Worm (Caenorhabditis elegans) whole organism, young adult: ENCODE data around the gene Y51H4A.23.

ENCODE experiments used
- B0261.1 ChIP-seq: sonication (generic microtip); optimal IDR thresholded peaks from 2 replicates; lab custom pipeline; 2016; ENCODE audit warnings: mild to moderate bottlenecking, missing genetic modification characterization, moderate library complexity, missing compliant biosample characterization
- F37B4.10 ChIP-seq: fragments of 200-800 bp; sonication (Bioruptor generic); IDR thresholded peaks from 2 replicates; pipeline ENCODE4 v1.3.6; 2022; ENCODE audit warnings: missing genetic modification characterization, missing compliant biosample characterization
- F49E8.2 ChIP-seq: sonication (generic microtip); optimal IDR thresholded peaks from 3 replicates; lab custom pipeline; 2017; ENCODE audit warnings: missing genetic modification characterization, mild to moderate bottlenecking, missing compliant biosample characterization, antibody characterized with exemption, moderate library complexity; ENCODE audit not compliant: insufficient read depth
- F52B5.7 ChIP-seq: sonication (generic microtip); optimal IDR thresholded peaks from 2 replicates; lab custom pipeline; 2016; ENCODE audit warnings: mild to moderate bottlenecking, missing genetic modification characterization, missing compliant biosample characterization
- F55B11.4 ChIP-seq: sonication (generic microtip); optimal IDR thresholded peaks from 2 replicates; lab custom pipeline; 2016; ENCODE audit warnings: missing compliant biosample characterization, missing genetic modification characterization, borderline replicate concordance; ENCODE audit not compliant: insufficient read depth
- F57A8.1 ChIP-seq: fragments of 200-800 bp; sonication (Bioruptor generic); optimal IDR thresholded peaks from 2 replicates; lab custom pipeline; 2018; ENCODE audit warnings: mild to moderate bottlenecking, missing genetic modification characterization, moderate library complexity, missing compliant biosample characterization
- K11D2.4 ChIP-seq: fragments of 200-800 bp; sonication (Bioruptor generic); IDR thresholded peaks from 2 replicates; pipeline ENCODE4 v1.3.6; 2022; ENCODE audit warnings: missing genetic modification reagents, missing genetic modification characterization, missing compliant biosample characterization
- T26A5.8 ChIP-seq: sonication (generic microtip); optimal IDR thresholded peaks from 2 replicates; lab custom pipeline; 2016; ENCODE audit warnings: missing genetic modification characterization, missing compliant biosample characterization
- Y53G8AR.9 ChIP-seq: fragments of 200-800 bp; sonication (Bioruptor generic); conservative IDR thresholded peaks from 2 replicates; pipeline ENCODE4 v1.3.6; 2022; ENCODE audit warnings: missing genetic modification reagents, missing genetic modification characterization, missing compliant biosample characterization
- Y56A3A.18 ChIP-seq: fragments of 200-800 bp; sonication (Bioruptor generic); IDR thresholded peaks from 2 replicates; pipeline ENCODE4 v1.3.6; 2022; ENCODE audit warnings: missing genetic modification reagents, missing genetic modification characterization, missing compliant biosample characterization
- Y67H2A.10 ChIP-seq: fragments of 200-800 bp; sonication (Bioruptor generic); conservative IDR thresholded peaks from 2 replicates; pipeline ENCODE4 v1.3.6; 2022; ENCODE audit warnings: missing genetic modification reagents, missing genetic modification characterization, missing compliant biosample characterization
- ZK185.1 ChIP-seq: sonication (generic microtip); optimal IDR thresholded peaks from 2 replicates; lab custom pipeline; 2016; ENCODE audit warnings: mild to moderate bottlenecking, missing genetic modification characterization, missing compliant biosample characterization; ENCODE audit not compliant: poor library complexity, severe bottlenecking
- akir-1 ChIP-seq: fragments of 200-800 bp; sonication (Bioruptor generic); optimal IDR thresholded peaks from 2 replicates; lab custom pipeline; 2018; ENCODE audit warnings: mild to moderate bottlenecking, missing genetic modification characterization, moderate library complexity, missing compliant biosample characterization
- ama-1 ChIP-seq, 3 experiments: fragments of 150-350 bp in 1 of 3; sonication (generic microtip) in 2 of 3; optimal IDR thresholded peaks; 2 replicates each; lab custom pipeline; 2014 to 2018; ENCODE audit warnings: missing biosample characterization in 2 of 3, missing genetic modification characterization in 2 of 3, missing genetic modification reagents in 2 of 3
- attf-5 ChIP-seq: fragments of 200-800 bp; sonication (Bioruptor generic); optimal IDR thresholded peaks from 2 replicates; lab custom pipeline; 2018; ENCODE audit warnings: mild to moderate bottlenecking, missing genetic modification characterization, missing compliant biosample characterization
- ceh-100 ChIP-seq: fragments of 200-800 bp; sonication (Bioruptor generic); IDR thresholded peaks from 2 replicates; pipeline ENCODE4 v1.3.6; 2022; ENCODE audit warnings: missing genetic modification reagents, missing genetic modification characterization, missing compliant biosample characterization
- ceh-58 ChIP-seq: fragments of 200-800 bp; sonication (Bioruptor generic); IDR thresholded peaks from 2 replicates; pipeline ENCODE4 v1.3.6; 2022; ENCODE audit warnings: missing genetic modification characterization, missing compliant biosample characterization
- chd-7 ChIP-seq: sonication (generic microtip); optimal IDR thresholded peaks from 2 replicates; lab custom pipeline; 2016; ENCODE audit warnings: mild to moderate bottlenecking, missing genetic modification characterization, moderate library complexity, missing compliant biosample characterization
- die-1 ChIP-seq: sonication (generic microtip); optimal IDR thresholded peaks from 2 replicates; lab custom pipeline; 2016; ENCODE audit warnings: missing genotype, mild to moderate bottlenecking, missing genetic modification characterization, missing compliant biosample characterization
- dox-1 ChIP-seq: fragments of 200-800 bp; sonication (Bioruptor generic); IDR thresholded peaks from 2 replicates; pipeline ENCODE4 v1.3.6; 2022; ENCODE audit warnings: missing genetic modification reagents, missing genetic modification characterization, missing compliant biosample characterization
- egl-18 ChIP-seq: fragments of 200-800 bp; sonication (Bioruptor generic); IDR thresholded peaks from 2 replicates; pipeline ENCODE4 v1.3.6; 2022; ENCODE audit warnings: missing genetic modification reagents, missing genetic modification characterization, missing compliant biosample characterization
- him-1 ChIP-seq: sonication (generic microtip); optimal IDR thresholded peaks from 2 replicates; lab custom pipeline; 2016; ENCODE audit warnings: missing genotype, missing genetic modification reagents, missing genetic modification characterization, missing compliant biosample characterization
- hmg-1.2 ChIP-seq: fragments of 200-800 bp; sonication (Bioruptor generic); IDR thresholded peaks from 2 replicates; pipeline ENCODE4 v1.3.6; 2022; ENCODE audit warnings: missing genetic modification reagents, missing genetic modification characterization, missing compliant biosample characterization
- let-526 ChIP-seq: fragments of 200-800 bp; sonication (Bioruptor generic); IDR thresholded peaks from 2 replicates; pipeline ENCODE4 v1.3.6; 2022; ENCODE audit warnings: missing genetic modification reagents, missing genetic modification characterization, missing compliant biosample characterization
- lin-26 ChIP-seq: fragments of 200-800 bp; sonication (Bioruptor generic); IDR thresholded peaks from 2 replicates; pipeline ENCODE4 v1.3.6; 2022; ENCODE audit warnings: missing genetic modification reagents, missing genetic modification characterization, missing compliant biosample characterization
- lsy-27 ChIP-seq: sonication (generic microtip); optimal IDR thresholded peaks from 2 replicates; lab custom pipeline; 2017; ENCODE audit warnings: missing genetic modification characterization, mild to moderate bottlenecking, missing compliant biosample characterization, antibody characterized with exemption, missing genotype, borderline replicate concordance; ENCODE audit not compliant: insufficient read depth
- madf-3 ChIP-seq: fragments of 200-800 bp; sonication (Bioruptor generic); IDR thresholded peaks from 2 replicates; pipeline ENCODE4 v1.3.6; 2022; ENCODE audit warnings: missing genetic modification reagents, missing genetic modification characterization, missing compliant biosample characterization
- madf-8 ChIP-seq: fragments of 200-800 bp; sonication (Bioruptor generic); conservative IDR thresholded peaks from 2 replicates; pipeline ENCODE4 v1.3.6; 2022; ENCODE audit warnings: missing genetic modification reagents, missing genetic modification characterization, missing compliant biosample characterization
- mcd-1 ChIP-seq: fragments of 200-800 bp; sonication (Bioruptor generic); IDR thresholded peaks from 2 replicates; pipeline ENCODE4 v1.3.6; 2022; ENCODE audit warnings: missing genetic modification reagents, missing genetic modification characterization, missing compliant biosample characterization
- nfya-1 ChIP-seq: sonication (generic microtip); optimal IDR thresholded peaks from 2 replicates; lab custom pipeline; 2017; ENCODE audit warnings: antibody characterized with exemption, missing compliant biosample characterization, missing genetic modification characterization, borderline replicate concordance; ENCODE audit not compliant: insufficient read depth
- nfya-2 ChIP-seq: fragments of 200-800 bp; sonication (Bioruptor generic); IDR thresholded peaks from 2 replicates; pipeline ENCODE4 v1.3.6; 2022; ENCODE audit warnings: missing genetic modification reagents, missing genetic modification characterization, missing compliant biosample characterization
- nhr-120 ChIP-seq: fragments of 200-800 bp; sonication (Bioruptor generic); IDR thresholded peaks from 2 replicates; pipeline ENCODE4 v1.3.6; 2022; ENCODE audit warnings: missing genetic modification characterization, missing compliant biosample characterization
- nhr-179 ChIP-seq: sonication (generic microtip); optimal IDR thresholded peaks from 2 replicates; lab custom pipeline; 2016; ENCODE audit warnings: mild to moderate bottlenecking, missing genetic modification characterization, missing compliant biosample characterization
- rec-8 ChIP-seq, 2 experiments: sonication (generic microtip); optimal IDR thresholded peaks; 2 replicates each; lab custom pipeline; 2016; ENCODE audit warnings: mild to moderate bottlenecking in 2 of 2, missing genetic modification characterization in 2 of 2, missing genetic modification reagents in 2 of 2, missing genotype in 2 of 2, missing biosample characterization in 1 of 2, missing compliant biosample characterization in 1 of 2, moderate library complexity in 1 of 2
- sdz-38 ChIP-seq: sonication (generic microtip); optimal IDR thresholded peaks from 2 replicates; lab custom pipeline; 2016; ENCODE audit warnings: missing genotype, missing genetic modification characterization, missing compliant biosample characterization
- sea-2 ChIP-seq: fragments of 200-800 bp; sonication (Bioruptor generic); IDR thresholded peaks from 2 replicates; pipeline ENCODE4 v1.3.6; 2022; ENCODE audit warnings: missing genetic modification characterization, missing compliant biosample characterization
- snpc-3.4 ChIP-seq: sonication (generic microtip); optimal IDR thresholded peaks from 2 replicates; lab custom pipeline; 2017; ENCODE audit warnings: missing genetic modification characterization, mild to moderate bottlenecking, missing compliant biosample characterization, antibody characterized with exemption, moderate library complexity, missing genotype, missing genetic modification reagents
- sptf-2 ChIP-seq: fragments of 200-800 bp; sonication (Bioruptor generic); optimal IDR thresholded peaks from 2 replicates; lab custom pipeline; 2018; ENCODE audit warnings: mild to moderate bottlenecking, missing genetic modification characterization, missing compliant biosample characterization
- tlf-1 ChIP-seq: fragments of 200-800 bp; sonication (Bioruptor generic); optimal IDR thresholded peaks from 2 replicates; lab custom pipeline; 2018; ENCODE audit warnings: mild to moderate bottlenecking, missing genetic modification characterization, missing compliant biosample characterization
- unc-62 ChIP-seq: fragments of 150-350 bp; optimal IDR thresholded peaks from 2 replicates; lab custom pipeline; 2014; ENCODE audit warnings: missing biosample characterization, missing genetic modification reagents, missing genetic modification characterization
- xnd-1 ChIP-seq: sonication (generic microtip); optimal IDR thresholded peaks from 2 replicates; lab custom pipeline; 2016; ENCODE audit warnings: missing genotype, missing genetic modification reagents, missing genetic modification characterization, missing compliant biosample characterization
- zim-3 ChIP-seq: sonication (generic microtip); optimal IDR thresholded peaks from 2 replicates; lab custom pipeline; 2017; ENCODE audit warnings: mild to moderate bottlenecking, missing genetic modification characterization, moderate library complexity, missing compliant biosample characterization
- ztf-18 ChIP-seq: sonication (generic microtip); optimal IDR thresholded peaks from 2 replicates; lab custom pipeline; 2016; ENCODE audit warnings: missing genotype, mild to moderate bottlenecking, missing genetic modification characterization, missing compliant biosample characterization
- ztf-22 ChIP-seq: fragments of 200-800 bp; sonication (Bioruptor generic); optimal IDR thresholded peaks from 2 replicates; lab custom pipeline; 2018; ENCODE audit warnings: mild to moderate bottlenecking, missing genetic modification characterization, moderate library complexity, missing compliant biosample characterization
- ztf-25 ChIP-seq: fragments of 200-800 bp; sonication (Bioruptor generic); IDR thresholded peaks from 2 replicates; pipeline ENCODE4 v1.3.6; 2022; ENCODE audit warnings: missing genetic modification reagents, missing genetic modification characterization, missing compliant biosample characterization
- ztf-6 ChIP-seq: fragments of 200-800 bp; sonication (Bioruptor generic); IDR thresholded peaks from 2 replicates; pipeline ENCODE4 v1.3.6; 2022; ENCODE audit warnings: missing genetic modification reagents, missing genetic modification characterization, missing compliant biosample characterization

Gene Y51H4A.23

DNA sequence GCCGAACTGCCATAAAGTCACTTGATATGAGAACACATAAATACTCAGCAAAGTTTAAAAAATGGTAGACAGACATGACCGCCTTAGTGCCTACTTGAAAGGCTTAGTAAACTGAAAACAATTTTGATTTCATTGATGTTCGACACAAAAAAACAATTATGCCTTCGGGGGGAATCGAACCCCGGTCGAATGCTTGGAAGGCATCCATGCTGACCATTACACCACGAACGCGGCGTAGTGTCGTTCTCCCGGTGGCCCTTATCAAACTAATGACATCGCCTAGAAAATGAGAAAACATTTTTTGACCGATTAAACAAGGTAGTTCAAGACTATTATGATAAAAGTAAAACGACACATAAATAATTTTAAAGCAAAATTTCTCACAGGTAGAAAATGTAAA, 38.5 kb upstream of the Y51H4A.23 start (continued):
- TF ChIP-seq Y67H2A.10 (GFP tag; lab: Robert Waterston, UW) (no peak), Y53G8AR.9 (GFP tag; lab: Robert Waterston, UW) (no peak), ama-1 (optimal IDR thresholded peaks at IDR 0.05; lab: Kevin White, UChicago) (no peak), ama-1 (GFP tag; optimal IDR thresholded peaks at IDR 0.05; lab: Kevin White, UChicago) (peak in 1 of 2 experiments; percentile 70), snpc-3.4 (peak; percentile 50), sdz-38 (no peak), unc-62 (no peak), F52B5.7 (tag; lab: Kevin White, UChicago) (no peak), B0261.1 (tag; lab: Kevin White, UChicago) (peak; percentile 77), Y56A3A.18 (GFP tag; lab: Robert Waterston, UW) (no peak), him-1 (tag; lab: Kevin White, UChicago) (no peak), attf-5 (no peak), xnd-1 (tag; lab: Kevin White, UChicago) (no peak), K11D2.4 (no peak), ceh-100 (GFP tag; lab: Robert Waterston, UW) (no peak), F37B4.10 (GFP tag; lab: Robert Waterston, UW) (no peak), nhr-120 (GFP tag; lab: Robert Waterston, UW) (no peak), ceh-58 (GFP tag; lab: Robert Waterston, UW) (no peak), T26A5.8 (no peak), ztf-22 (GFP tag; lab: Kevin White, UChicago) (no peak), ztf-25 (GFP tag; lab: Robert Waterston, UW) (peak; percentile 58; the same call in 1 of the 2 replicates), sptf-2 (GFP tag; lab: Kevin White, UChicago) (no peak), ztf-18 (peak; percentile 42), ztf-6 (GFP tag; lab: Robert Waterston, UW) (no peak), rec-8 (tag; optimal IDR thresholded peaks at IDR 0.05; lab: Kevin White, UChicago) (no peak), hmg-1.2 (peak; percentile 53), sea-2 (no peak), nfya-1 (tag; lab: Kevin White, UChicago) (no peak), F57A8.1 (no peak), madf-3 (no peak), mcd-1 (GFP tag; lab: Robert Waterston, UW) (no peak), zim-3 (tag; lab: Kevin White, UChicago) (no peak), nhr-179 (tag; lab: Kevin White, UChicago) (no peak), ZK185.1 (tag; lab: Kevin White, UChicago) (peak; percentile 81), lin-26 (GFP tag; lab: Robert Waterston, UW) (peak; percentile 79; the same call in 1 of the 2 replicates), let-526 (no peak), egl-18 (GFP tag; lab: Robert Waterston, UW) (no peak), chd-7 (tag; lab: Kevin White, UChicago) (no peak), dox-1 (GFP tag; lab: Robert Waterston, UW) (no peak), lsy-27 (peak; percentile 40), die-1 (tag; lab: Kevin White, UChicago) (peak; percentile 76), madf-8 (no peak), tlf-1 (GFP tag; lab: Kevin White, UChicago) (peak; percentile 17), F55B11.4 (tag; lab: Kevin White, UChicago) (no peak), nfya-2 (no peak), F49E8.2 (tag; lab: Kevin White, UChicago) (peak; percentile 2), akir-1 (no peak)
